Worm (Caenorhabditis elegans) whole organism, L2 larva: ENCODE data around the gene rac-2.
"Not testable (repeated sequence)": the region's sequence is repeated elsewhere in the genome, so short reads cannot be mapped to it uniquely, and the experiment has no call there.

Experiments
- F13H6.1 ChIP-seq: sonication (generic microtip); optimal IDR thresholded peaks from 2 replicates; lab custom pipeline; 2016; ENCODE audit warnings: missing genetic modification characterization, missing compliant biosample characterization
- R02D3.7 ChIP-seq: fragments of 150-350 bp; optimal IDR thresholded peaks from 2 replicates; lab custom pipeline; 2014; ENCODE audit warnings: missing biosample characterization, missing genetic modification characterization
- Y55F3AM.14 ChIP-seq: fragments of 200-800 bp; sonication (Bioruptor generic); optimal IDR thresholded peaks from 2 replicates; lab custom pipeline; 2018; ENCODE audit warnings: mild to moderate bottlenecking, missing genetic modification characterization, missing compliant biosample characterization
- ZK546.5 ChIP-seq: sonication (generic microtip); optimal IDR thresholded peaks from 2 replicates; lab custom pipeline; 2017; ENCODE audit warnings: missing biosample characterization, missing genetic modification characterization
- alr-1 ChIP-seq: fragments of 150-350 bp; optimal IDR thresholded peaks from 2 replicates; lab custom pipeline; 2014; ENCODE audit warnings: missing biosample characterization, missing genetic modification characterization
- aly-2 ChIP-seq: fragments of 150-350 bp; optimal IDR thresholded peaks from 2 replicates; lab custom pipeline; 2014; ENCODE audit warnings: missing biosample characterization, missing genetic modification characterization
- ama-1 ChIP-seq: fragments of 150-350 bp; optimal IDR thresholded peaks from 2 replicates; lab custom pipeline; 2018; ENCODE audit warnings: inconsistent platforms
- blmp-1 ChIP-seq: sonication (generic microtip); optimal IDR thresholded peaks from 2 replicates; lab custom pipeline; 2017; ENCODE audit warnings: missing genetic modification characterization, mild to moderate bottlenecking, missing compliant biosample characterization, antibody characterized with exemption, moderate library complexity; ENCODE audit not compliant: insufficient read depth
- ceh-82 ChIP-seq: fragments of 150-350 bp; optimal IDR thresholded peaks from 2 replicates; lab custom pipeline; 2014; ENCODE audit warnings: missing biosample characterization, missing genetic modification characterization
- dmd-4 ChIP-seq: sonication (generic microtip); optimal IDR thresholded peaks from 2 replicates; lab custom pipeline; 2017; ENCODE audit warnings: missing biosample characterization, missing genetic modification characterization
- egl-27 ChIP-seq: sonication (generic microtip); optimal IDR thresholded peaks from 3 replicates; lab custom pipeline; 2017; ENCODE audit warnings: missing biosample characterization, missing genetic modification reagents, missing genetic modification characterization
- elt-1 ChIP-seq: fragments of 150-350 bp; optimal IDR thresholded peaks from 2 replicates; lab custom pipeline; 2014; ENCODE audit warnings: missing biosample characterization, missing genetic modification characterization
- elt-3 ChIP-seq: sonication (generic microtip); optimal IDR thresholded peaks from 2 replicates; lab custom pipeline; 2017; ENCODE audit warnings: missing biosample characterization, missing genetic modification characterization
- fos-1 ChIP-seq: fragments of 150-350 bp; optimal IDR thresholded peaks from 2 replicates; lab custom pipeline; 2014; ENCODE audit warnings: missing biosample characterization, missing genetic modification characterization
- gmeb-1 ChIP-seq: fragments of 150-350 bp; optimal IDR thresholded peaks from 2 replicates; lab custom pipeline; 2014; ENCODE audit warnings: missing biosample characterization, missing genetic modification characterization
- lin-11 ChIP-seq: fragments of 150-350 bp; sonication (generic microtip); optimal IDR thresholded peaks from 2 replicates; lab custom pipeline; 2014; ENCODE audit warnings: missing biosample characterization, missing genetic modification characterization, inconsistent platforms, mixed read lengths
- lsy-2 ChIP-seq, 2 experiments: fragments of 150-350 bp in 1 of 2; sonication (generic microtip) in 1 of 2; optimal IDR thresholded peaks; 2 replicates each; lab custom pipeline; 2014 to 2017; ENCODE audit warnings: missing biosample characterization in 2 of 2, missing genetic modification characterization in 2 of 2
- mab-5 ChIP-seq: fragments of 150-350 bp; optimal IDR thresholded peaks from 2 replicates; lab custom pipeline; 2014; ENCODE audit warnings: missing biosample characterization, missing genetic modification characterization
- mbf-1 ChIP-seq: sonication (generic microtip); optimal IDR thresholded peaks from 2 replicates; lab custom pipeline; 2017; ENCODE audit warnings: missing biosample characterization, missing genetic modification characterization
- nhr-10 ChIP-seq: sonication (generic microtip); optimal IDR thresholded peaks from 2 replicates; lab custom pipeline; 2017; ENCODE audit warnings: missing biosample characterization, missing genetic modification characterization
- nhr-11 ChIP-seq: fragments of 150-350 bp; optimal IDR thresholded peaks from 2 replicates; lab custom pipeline; 2014; ENCODE audit warnings: missing biosample characterization, missing genetic modification characterization
- nhr-12 ChIP-seq: fragments of 150-350 bp; optimal IDR thresholded peaks from 2 replicates; lab custom pipeline; 2014; ENCODE audit warnings: missing biosample characterization, missing genetic modification characterization
- nhr-129 ChIP-seq: fragments of 150-350 bp; optimal IDR thresholded peaks from 2 replicates; lab custom pipeline; 2014; ENCODE audit warnings: missing biosample characterization, missing genetic modification characterization
- nhr-237 ChIP-seq: fragments of 150-350 bp; optimal IDR thresholded peaks from 2 replicates; lab custom pipeline; 2014; ENCODE audit warnings: missing biosample characterization, missing genetic modification characterization
- nhr-77 ChIP-seq: fragments of 150-350 bp; optimal IDR thresholded peaks from 2 replicates; lab custom pipeline; 2014; ENCODE audit warnings: missing biosample characterization, missing genetic modification characterization
- peb-1 ChIP-seq: fragments of 150-350 bp; optimal IDR thresholded peaks from 2 replicates; lab custom pipeline; 2014; ENCODE audit warnings: missing biosample characterization, missing genetic modification characterization
- sma-9 ChIP-seq, 2 experiments: fragments of 150-350 bp in 1 of 2; sonication (generic microtip) in 1 of 2; optimal IDR thresholded peaks; 2 replicates each; lab custom pipeline; 2014 to 2016; ENCODE audit warnings: missing genetic modification characterization in 2 of 2, mild to moderate bottlenecking in 1 of 2, missing biosample characterization in 1 of 2, missing compliant biosample characterization in 1 of 2, missing genetic modification reagents in 1 of 2, moderate library complexity in 1 of 2
- snpc-4 ChIP-seq: fragments of 150-350 bp; optimal IDR thresholded peaks from 2 replicates; lab custom pipeline; 2014; ENCODE audit warnings: missing biosample characterization, missing genetic modification characterization
- unc-39 ChIP-seq: fragments of 150-350 bp; optimal IDR thresholded peaks from 2 replicates; lab custom pipeline; 2014; ENCODE audit warnings: missing biosample characterization, missing genetic modification characterization
- unc-55 ChIP-seq: fragments of 150-350 bp; sonication (generic microtip); optimal IDR thresholded peaks from 3 replicates; lab custom pipeline; 2014; ENCODE audit warnings: missing biosample characterization, missing genetic modification reagents, missing genetic modification characterization
- zag-1 ChIP-seq: fragments of 150-350 bp; optimal IDR thresholded peaks from 2 replicates; lab custom pipeline; 2014; ENCODE audit warnings: missing biosample characterization, missing genetic modification characterization
- ztf-1 ChIP-seq: fragments of 200-800 bp; sonication (Bioruptor generic); conservative IDR thresholded peaks from 2 replicates; pipeline ENCODE4 v1.3.6; 2022; ENCODE audit warnings: missing genetic modification characterization, missing compliant biosample characterization
- ztf-11 ChIP-seq: sonication (generic microtip); optimal IDR thresholded peaks from 2 replicates; lab custom pipeline; 2017; ENCODE audit warnings: missing biosample characterization, missing genetic modification characterization
- ztf-4 ChIP-seq: fragments of 150-350 bp; optimal IDR thresholded peaks from 2 replicates; lab custom pipeline; 2014; ENCODE audit warnings: missing biosample characterization, missing genetic modification characterization

rac-2 gene

ce11 chrIV:16307925-16308324 lies at the start of gene rac-2:
Gene rac-2 (plus strand): TSS chrIV:16308225.
- TF ChIP-seq dmd-4; zag-1 (tag; lab: Kevin White, UChicago); elt-3 (tag; lab: Kevin White, UChicago): not testable (repeated sequence)

- TF ChIP-seq elt-3 (tag; lab: Kevin White, UChicago) (no peak), snpc-4 (tag; lab: Kevin White, UChicago) (no peak), egl-27 (tag; lab: Kevin White, UChicago) (no peak), sma-9 (GFP tag; optimal IDR thresholded peaks at IDR 0.05; lab: Kevin White, UChicago) (no peak), sma-9 (tag; optimal IDR thresholded peaks at IDR 0.05; lab: Kevin White, UChicago) (no peak), alr-1 (tag; lab: Kevin White, UChicago) (no peak), nhr-77 (no peak), nhr-129 (tag; lab: Kevin White, UChicago) (no peak), peb-1 (no peak), unc-39 (tag; lab: Kevin White, UChicago) (no peak), nhr-11 (tag; lab: Kevin White, UChicago) (no peak), lin-11 (tag; lab: Kevin White, UChicago) (no peak), dmd-4 (no peak), gmeb-1 (no peak), ztf-11 (tag; lab: Kevin White, UChicago) (no peak), mab-5 (tag; lab: Kevin White, UChicago) (no peak)
Measured at ce11 chrIV:16270955-16271354, 37.1 kb upstream of the rac-2 start, which contains the start of gene F38C2.4. Gene F38C2.4 (plus strand): TSS chrIV:16271255.

DNA sequence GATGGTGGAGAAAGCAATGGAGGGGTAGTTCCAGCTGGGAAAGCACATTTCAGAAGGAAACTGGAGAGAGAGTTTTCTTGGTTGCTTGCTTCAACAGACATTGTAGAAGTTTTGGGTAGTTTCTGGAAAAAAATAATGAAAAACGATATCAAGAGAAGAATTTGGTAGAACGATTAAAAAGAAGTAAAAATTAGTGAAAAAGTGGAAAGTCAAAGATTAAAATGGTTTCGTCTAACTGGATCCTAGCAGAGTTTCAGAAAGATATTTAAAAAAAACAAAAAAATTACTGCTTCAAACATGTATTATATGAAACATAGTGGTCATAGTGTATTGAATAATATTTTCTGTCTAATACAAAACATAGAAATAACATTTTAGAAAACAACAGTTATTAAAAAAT lies 30.7 kb upstream of the rac-2 start, which contains the start of gene F38C2.7:
Gene F38C2.7 (minus strand): TSS at position 101 of the 400 bp plus-strand sequence.
- TF ChIP-seq nhr-10 (tag; lab: Kevin White, UChicago) (no peak), blmp-1 (tag; lab: Kevin White, UChicago) (no peak), ztf-11 (tag; lab: Kevin White, UChicago) (no peak), R02D3.7 (tag; lab: Kevin White, UChicago) (no peak), ama-1 (no peak)

DNA sequence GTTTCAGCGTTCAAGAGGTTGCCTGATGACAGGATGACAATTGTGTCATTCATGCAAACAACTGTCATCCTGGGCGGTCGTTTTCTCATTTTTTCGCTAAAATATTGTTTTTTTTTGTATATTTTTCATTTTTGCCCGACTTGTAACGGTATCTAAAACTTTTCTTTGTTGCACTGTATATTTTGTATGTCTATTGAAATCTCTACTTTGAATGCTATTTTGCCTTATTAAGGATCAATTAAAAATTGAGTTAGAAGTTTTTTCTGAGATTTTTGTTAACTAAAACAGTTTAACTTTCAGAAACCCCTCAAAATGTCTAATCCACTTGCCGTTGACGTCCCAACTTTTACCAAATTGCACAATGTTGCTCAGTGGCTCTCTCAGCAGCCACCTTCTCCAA lies 30.1 kb upstream of the rac-2 start, which contains the start of gene ccch-2:
Gene ccch-2 (plus strand): TSS at position 301 of the 400 bp plus-strand sequence.
- no peak for TF ChIP-seq elt-1
- no peak for TF ChIP-seq lsy-2 (tag; optimal IDR thresholded peaks at IDR 0.05; lab: Kevin White, UChicago)
- TF ChIP-seq nhr-12 (tag; lab: Kevin White, UChicago), result no peak
- no peak for TF ChIP-seq R02D3.7 (tag; lab: Kevin White, UChicago)
- TF ChIP-seq nhr-77, result no peak
- no peak for TF ChIP-seq ZK546.5 (tag; lab: Kevin White, UChicago)
- TF ChIP-seq elt-3 (tag; lab: Kevin White, UChicago), result no peak
- no peak for TF ChIP-seq F13H6.1
- no peak for TF ChIP-seq dmd-4
- no peak for TF ChIP-seq unc-39 (tag; lab: Kevin White, UChicago)
- TF ChIP-seq blmp-1 (tag; lab: Kevin White, UChicago), result no peak
- no peak for TF ChIP-seq nhr-129 (tag; lab: Kevin White, UChicago)
- no peak for TF ChIP-seq Y55F3AM.14
- no peak for TF ChIP-seq mbf-1 (tag; lab: Kevin White, UChicago)
- no peak for TF ChIP-seq lin-11 (tag; lab: Kevin White, UChicago)
- TF ChIP-seq snpc-4 (tag; lab: Kevin White, UChicago), result no peak
- no peak for TF ChIP-seq nhr-10 (tag; lab: Kevin White, UChicago)

- TF ChIP-seq ztf-4 (tag; lab: Kevin White, UChicago), result no peak
- no peak for TF ChIP-seq R02D3.7 (tag; lab: Kevin White, UChicago)
- TF ChIP-seq unc-55, result no peak
- TF ChIP-seq ztf-1 (GFP tag; lab: Robert Waterston, UW), result no peak
- no peak for TF ChIP-seq aly-2 (tag; lab: Kevin White, UChicago)
- TF ChIP-seq ceh-82 (tag; lab: Kevin White, UChicago), result no peak
- TF ChIP-seq unc-39 (tag; lab: Kevin White, UChicago), result no peak
- TF ChIP-seq ama-1, result no peak
- TF ChIP-seq lin-11 (tag; lab: Kevin White, UChicago), result no peak
- no peak for TF ChIP-seq sma-9 (GFP tag; optimal IDR thresholded peaks at IDR 0.05; lab: Kevin White, UChicago)
- no peak for TF ChIP-seq sma-9 (tag; optimal IDR thresholded peaks at IDR 0.05; lab: Kevin White, UChicago)
- no peak for TF ChIP-seq nhr-77
- no peak for TF ChIP-seq elt-1
- TF ChIP-seq nhr-237, result no peak
- TF ChIP-seq fos-1 (tag; lab: Kevin White, UChicago), result no peak
- TF ChIP-seq ztf-11 (tag; lab: Kevin White, UChicago), result no peak
Measured at ce11 chrIV:16280614-16281013, 27.4 kb upstream of the rac-2 start, which contains the start of gene clec-191. Gene clec-191 (minus strand): TSS chrIV:16280714.
